Worm (Caenorhabditis elegans) whole organism, early embryonic: ENCODE results near the gene ZK262.2.
"Not testable (repeated sequence)": the region's sequence is repeated elsewhere in the genome, so short reads cannot be mapped to it uniquely, and the experiment has no call there.

Experiments
- B0310.2 ChIP-seq: sonication (generic microtip); optimal IDR thresholded peaks from 2 replicates; lab custom pipeline; 2016; ENCODE audit warnings: mild to moderate bottlenecking, missing genetic modification characterization, missing compliant biosample characterization
- F13C5.2 ChIP-seq: sonication (generic microtip); optimal IDR thresholded peaks from 2 replicates; lab custom pipeline; 2017; ENCODE audit warnings: mild to moderate bottlenecking, missing genetic modification characterization, inconsistent platforms, missing compliant biosample characterization
- aly-1 ChIP-seq: sonication (generic microtip); optimal IDR thresholded peaks from 2 replicates; lab custom pipeline; 2016; ENCODE audit warnings: missing genetic modification characterization, missing compliant biosample characterization
- ama-1 ChIP-seq: fragments of 150-350 bp; optimal IDR thresholded peaks from 2 replicates; lab custom pipeline; 2014
- ceh-13 ChIP-seq: fragments of 200-800 bp; sonication (Bioruptor generic); optimal IDR thresholded peaks from 2 replicates; lab custom pipeline; 2018; ENCODE audit warnings: mild to moderate bottlenecking, missing genetic modification characterization, missing compliant biosample characterization
- ceh-36 ChIP-seq: sonication (generic microtip); optimal IDR thresholded peaks from 2 replicates; lab custom pipeline; 2016; ENCODE audit warnings: missing genetic modification characterization, inconsistent platforms, missing compliant biosample characterization
- ets-7 ChIP-seq: sonication (generic microtip); optimal IDR thresholded peaks from 2 replicates; lab custom pipeline; 2016; ENCODE audit warnings: missing genotype, missing genetic modification characterization, missing compliant biosample characterization
- flt-1 ChIP-seq: fragments of 200-800 bp; sonication (Bioruptor generic); IDR thresholded peaks from 2 replicates; pipeline ENCODE4 v1.3.6; 2022; ENCODE audit warnings: missing genetic modification characterization, missing compliant biosample characterization
- hmbx-1 ChIP-seq: sonication (generic microtip); optimal IDR thresholded peaks from 2 replicates; lab custom pipeline; 2016; ENCODE audit warnings: mild to moderate bottlenecking, missing genetic modification characterization, missing compliant biosample characterization
- hmg-4 ChIP-seq: fragments of 200-800 bp; sonication (Bioruptor generic); optimal IDR thresholded peaks from 2 replicates; lab custom pipeline; 2018; ENCODE audit warnings: mild to moderate bottlenecking, missing genetic modification characterization, missing compliant biosample characterization
- hnd-1 ChIP-seq: sonication (generic microtip); optimal IDR thresholded peaks from 2 replicates; lab custom pipeline; 2016; ENCODE audit warnings: missing genetic modification characterization, missing compliant biosample characterization
- pes-1 ChIP-seq: fragments of 200-800 bp; sonication (Bioruptor generic); IDR thresholded peaks from 2 replicates; pipeline ENCODE4 v1.3.6; 2022; ENCODE audit warnings: missing genetic modification reagents, missing genetic modification characterization, missing compliant biosample characterization
- scrt-1 ChIP-seq: fragments of 200-800 bp; sonication (Bioruptor generic); IDR thresholded peaks from 2 replicates; pipeline ENCODE4 v1.3.6; 2022; ENCODE audit warnings: missing genetic modification characterization, missing compliant biosample characterization
- sea-1 ChIP-seq: fragments of 200-800 bp; sonication (Bioruptor generic); conservative IDR thresholded peaks from 2 replicates; pipeline ENCODE4 v1.3.6; 2022; ENCODE audit warnings: missing genetic modification characterization, missing compliant biosample characterization
- tbx-11 ChIP-seq: fragments of 200-800 bp; sonication (Bioruptor generic); IDR thresholded peaks from 2 replicates; pipeline ENCODE4 v1.3.6; 2022; ENCODE audit warnings: missing genetic modification characterization, missing compliant biosample characterization
- tbx-37 ChIP-seq: fragments of 200-800 bp; sonication (Bioruptor generic); conservative IDR thresholded peaks from 2 replicates; pipeline ENCODE4 v1.3.6; 2022; ENCODE audit warnings: missing genetic modification reagents, missing genetic modification characterization, missing compliant biosample characterization
- tra-4 ChIP-seq: sonication (generic microtip); optimal IDR thresholded peaks from 2 replicates; lab custom pipeline; 2017; ENCODE audit warnings: missing genetic modification characterization, missing compliant biosample characterization

Gene ZK262.2

DNA sequence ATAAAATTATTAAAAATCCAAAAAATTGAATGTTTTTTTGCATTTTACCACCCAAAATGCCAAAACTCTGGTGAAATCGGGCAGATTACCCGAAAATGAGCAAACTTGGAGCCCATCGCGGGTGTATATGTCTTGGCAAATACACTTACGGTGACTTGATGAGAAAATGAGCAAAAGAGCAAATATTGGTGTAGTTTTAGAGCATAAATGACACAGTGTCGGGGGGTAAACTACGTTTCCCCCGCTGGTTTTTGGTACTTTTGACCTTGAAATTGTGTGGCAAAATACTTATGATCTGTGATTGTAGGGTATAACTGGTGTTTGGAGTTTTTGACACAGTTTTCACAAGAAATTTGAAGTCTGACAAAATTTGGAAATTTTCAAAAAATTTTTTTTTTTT, at the start of gene ZK262.2:
TSS of gene ZK262.2 (minus strand) at position 101 of the 400 bp plus-strand sequence.
- TF ChIP-seq tbx-37 (no peak), tbx-11 (GFP tag; lab: Robert Waterston, UW) (no peak), hmbx-1 (tag; lab: Kevin White, UChicago) (no peak), aly-1 (tag; lab: Kevin White, UChicago) (no peak), ceh-13 (GFP tag; lab: Kevin White, UChicago) (no peak), hnd-1 (tag; lab: Kevin White, UChicago) (no peak), pes-1 (GFP tag; lab: Robert Waterston, UW) (no peak), B0310.2 (no peak)

- TF ChIP-seq hmg-4: no peak
- no peak for TF ChIP-seq tbx-37
- no peak for TF ChIP-seq hmbx-1 (tag; lab: Kevin White, UChicago)
- no peak for TF ChIP-seq ceh-36 (tag; lab: Kevin White, UChicago)
- no peak for TF ChIP-seq aly-1 (tag; lab: Kevin White, UChicago)
- TF ChIP-seq sea-1: no peak
- no peak for TF ChIP-seq tbx-11 (GFP tag; lab: Robert Waterston, UW)
- TF ChIP-seq flt-1 (GFP tag; lab: Robert Waterston, UW): no peak
- no peak for TF ChIP-seq B0310.2
- TF ChIP-seq ets-7 (tag; lab: Kevin White, UChicago): no peak
- no peak for TF ChIP-seq ama-1 (lab: Kevin White, UChicago)
- TF ChIP-seq hnd-1 (tag; lab: Kevin White, UChicago): no peak
- TF ChIP-seq tra-4 (tag; lab: Kevin White, UChicago): no peak
- TF ChIP-seq F13C5.2 (tag; lab: Kevin White, UChicago): no peak
- TF ChIP-seq pes-1 (GFP tag; lab: Robert Waterston, UW): no peak
- no peak for TF ChIP-seq ceh-13 (GFP tag; lab: Kevin White, UChicago)
- TF ChIP-seq scrt-1 (GFP tag; lab: Robert Waterston, UW): no peak
Observed at ce11 chrV:18462365-18462837, 49.6 kb upstream of the ZK262.2 start, which contains the start of gene ZK228.4. Gene ZK228.4 (plus strand): TSS chrV:18462787.

ce11 chrV:18461200-18461728, 48.5 kb upstream of the ZK262.2 start, which contains the start of gene ZK228.3:
Gene ZK228.3 (minus strand): TSS chrV:18461250.
- TF ChIP-seq ceh-36 (tag; lab: Kevin White, UChicago): no peak
- no peak for TF ChIP-seq tra-4 (tag; lab: Kevin White, UChicago)
- no peak for TF ChIP-seq pes-1 (GFP tag; lab: Robert Waterston, UW)
- no peak for TF ChIP-seq ets-7 (tag; lab: Kevin White, UChicago)
- TF ChIP-seq ceh-13 (GFP tag; lab: Kevin White, UChicago): no peak
- TF ChIP-seq scrt-1 (GFP tag; lab: Robert Waterston, UW): no peak
- TF ChIP-seq B0310.2: no peak
- TF ChIP-seq F13C5.2 (tag; lab: Kevin White, UChicago): no peak
- TF ChIP-seq flt-1 (GFP tag; lab: Robert Waterston, UW): no peak
- no peak for TF ChIP-seq aly-1 (tag; lab: Kevin White, UChicago)
- TF ChIP-seq sea-1: no peak
- no peak for TF ChIP-seq hmg-4
- TF ChIP-seq tbx-37: no peak

- TF ChIP-seq aly-1 (tag; lab: Kevin White, UChicago) (no peak), scrt-1 (GFP tag; lab: Robert Waterston, UW) (no peak), flt-1 (GFP tag; lab: Robert Waterston, UW) (no peak), ceh-36 (tag; lab: Kevin White, UChicago) (no peak), ceh-13 (GFP tag; lab: Kevin White, UChicago) (no peak), F13C5.2 (tag; lab: Kevin White, UChicago) (no peak)
Observed at ce11 chrV:18456574-18456973, 43.8 kb upstream of the ZK262.2 start, which contains the start of gene ZK228.10. Gene ZK228.10 (plus strand): TSS chrV:18456874.

- TF ChIP-seq hnd-1 (tag; lab: Kevin White, UChicago) (no peak), F13C5.2 (tag; lab: Kevin White, UChicago) (no peak), tra-4 (tag; lab: Kevin White, UChicago) (no peak), tbx-37 (no peak), pes-1 (GFP tag; lab: Robert Waterston, UW) (no peak), B0310.2 (no peak), hmg-4 (no peak), ama-1 (lab: Kevin White, UChicago) (no peak), aly-1 (tag; lab: Kevin White, UChicago) (no peak), sea-1 (no peak), tbx-11 (GFP tag; lab: Robert Waterston, UW) (no peak), ceh-13 (GFP tag; lab: Kevin White, UChicago) (no peak), flt-1 (GFP tag; lab: Robert Waterston, UW) (no peak), hmbx-1 (tag; lab: Kevin White, UChicago) (no peak), ets-7 (tag; lab: Kevin White, UChicago) (no peak)
Observed at ce11 chrV:18444118-18444517, 31.3 kb upstream of the ZK262.2 start, which contains the start of gene ZK228.1. Gene ZK228.1 (plus strand): TSS chrV:18444418.

ce11 chrV:18439469-18439868, 26.7 kb upstream of the ZK262.2 start, which contains the start of gene ZK262.9:
Gene ZK262.9 (plus strand): TSS chrV:18439769.
- TF ChIP-seq flt-1 (GFP tag; lab: Robert Waterston, UW); F13C5.2 (tag; lab: Kevin White, UChicago); ets-7 (tag; lab: Kevin White, UChicago): not testable (repeated sequence)

DNA sequence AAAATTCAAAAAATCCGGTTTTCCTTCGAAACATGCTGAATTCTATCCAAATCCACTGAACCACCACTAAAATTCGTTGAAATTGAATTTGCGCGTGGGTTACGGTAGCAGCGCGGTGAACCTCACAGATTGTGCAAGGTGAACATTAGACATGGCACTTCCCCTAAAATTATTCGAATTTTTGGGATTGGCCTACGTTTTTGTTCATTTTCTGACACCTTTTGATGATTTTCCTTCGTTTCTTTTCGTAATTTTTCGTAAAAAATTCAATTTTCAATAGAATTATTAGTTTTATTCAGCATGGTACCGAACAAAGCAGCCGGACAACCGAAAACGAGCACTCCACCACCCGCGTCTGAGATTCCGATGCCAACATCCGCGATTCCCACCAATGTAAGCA, 25.3 kb upstream of the ZK262.2 start, which contains the start of gene ZK262.8:
TSS of gene ZK262.8 (plus strand) at position 301 of the 400 bp plus-strand sequence.
- no peak for TF ChIP-seq scrt-1 (GFP tag; lab: Robert Waterston, UW)
- no peak for TF ChIP-seq tbx-11 (GFP tag; lab: Robert Waterston, UW)
- TF ChIP-seq hnd-1 (tag; lab: Kevin White, UChicago): no peak
